In genomic region chrV:2214428-2215038, ce11 we compare ENCODE assay signal across 6 worm cellular contexts.
A peak's percentile ranks its signal among the peaks of the same experiment; 100 is the strongest.
TF ChIP-seq lines count a peak whose summit lies in the region.

TSS of gene nhr-184 (minus strand) at chrV:2214478.

TF ChIP-seq in whole organism, L1 larva, 84 proteins besides CTCF, POLR2A, EP300 and RAD21 (continues in another document):
- TF ChIP-seq fos-1 (tag; optimal IDR thresholded peaks at IDR 0.05; lab: Kevin White, UChicago): no peak
- no peak for TF ChIP-seq nhr-11 (tag; optimal IDR thresholded peaks at IDR 0.05; lab: Kevin White, UChicago)
- peak; percentile 36 for TF ChIP-seq nhr-20 (tag; optimal IDR thresholded peaks at IDR 0.05; lab: Kevin White, UChicago)
- TF ChIP-seq hpl-2 (GFP tag; optimal IDR thresholded peaks at IDR 0.05; lab: Kevin White, UChicago): no peak
- no peak for TF ChIP-seq mab-9 (GFP tag; IDR thresholded peaks at IDR 0.05; lab: Robert Waterston, UW)
- peak; percentile 10 for TF ChIP-seq unc-86 (tag; optimal IDR thresholded peaks at IDR 0.05; lab: Kevin White, UChicago)
- TF ChIP-seq snu-23 (GFP tag; optimal IDR thresholded peaks at IDR 0.05; lab: Kevin White, UChicago): peak; percentile 2
- peak; percentile 34 for TF ChIP-seq skn-1 (tag; optimal IDR thresholded peaks at IDR 0.05; lab: Kevin White, UChicago)
- no peak for TF ChIP-seq nhr-19 (GFP tag; conservative IDR thresholded peaks at IDR 0.05; lab: Robert Waterston, UW)
- no peak for TF ChIP-seq isw-1 (GFP tag; IDR thresholded peaks at IDR 0.05; lab: Robert Waterston, UW)
- TF ChIP-seq efl-1 (optimal IDR thresholded peaks at IDR 0.05; lab: Kevin White, UChicago): no peak
- peak in 1 of 2 experiments; percentile 54 for TF ChIP-seq efl-1 (GFP tag; optimal IDR thresholded peaks at IDR 0.05 in 1 of 2; lab: Kevin White, UChicago)
- no peak for TF ChIP-seq nhr-28 (tag; optimal IDR thresholded peaks at IDR 0.05; lab: Kevin White, UChicago)
- no peak for TF ChIP-seq unc-130 (tag; optimal IDR thresholded peaks at IDR 0.05; lab: Kevin White, UChicago)
- peak; percentile 0 for TF ChIP-seq mep-1 (tag; optimal IDR thresholded peaks at IDR 0.05; lab: Kevin White, UChicago)
- TF ChIP-seq snpc-4 (tag; optimal IDR thresholded peaks at IDR 0.05; lab: Kevin White, UChicago): no peak

TF ChIP-seq in whole organism, L2 larva, 48 proteins besides CTCF, POLR2A, EP300 and RAD21:
- TF ChIP-seq mab-5 (tag; optimal IDR thresholded peaks at IDR 0.05; lab: Kevin White, UChicago) (no peak), ztf-1 (GFP tag; conservative IDR thresholded peaks at IDR 0.05; lab: Robert Waterston, UW) (no peak), lsy-2 (tag; optimal IDR thresholded peaks at IDR 0.05; lab: Kevin White, UChicago) (peak in 1 of 2 experiments; percentile 21), gmeb-1 (tag; optimal IDR thresholded peaks at IDR 0.05; lab: Kevin White, UChicago) (peak; percentile 2), crh-2 (tag; optimal IDR thresholded peaks at IDR 0.05; lab: Kevin White, UChicago) (no peak), unc-55 (GFP tag; optimal IDR thresholded peaks at IDR 0.05; lab: Kevin White, UChicago) (peak; percentile 30), nhr-11 (tag; optimal IDR thresholded peaks at IDR 0.05; lab: Kevin White, UChicago) (no peak), sma-3 (GFP tag; optimal IDR thresholded peaks at IDR 0.05; lab: Kevin White, UChicago) (no peak), nhr-6 (tag; optimal IDR thresholded peaks at IDR 0.05; lab: Kevin White, UChicago) (no peak), sma-9 (GFP tag; optimal IDR thresholded peaks at IDR 0.05; lab: Kevin White, UChicago) (peak; percentile 35), sma-9 (tag; optimal IDR thresholded peaks at IDR 0.05; lab: Kevin White, UChicago) (no peak), lin-39 (tag; optimal IDR thresholded peaks at IDR 0.05; lab: Kevin White, UChicago) (no peak), fos-1 (tag; optimal IDR thresholded peaks at IDR 0.05; lab: Kevin White, UChicago) (peak; percentile 56)

TF ChIP-seq in whole organism, L3 larva, 47 proteins besides CTCF, POLR2A, EP300 and RAD21:
- peak; percentile 42 for TF ChIP-seq hmg-11 (tag; optimal IDR thresholded peaks at IDR 0.05; lab: Kevin White, UChicago)
- peak; percentile 58 for TF ChIP-seq pha-4 (tag; optimal IDR thresholded peaks at IDR 0.05; lab: Kevin White, UChicago)
- TF ChIP-seq daf-12 (tag; optimal IDR thresholded peaks at IDR 0.05; lab: Kevin White, UChicago): no peak
- no peak for TF ChIP-seq egl-27 (tag; optimal IDR thresholded peaks at IDR 0.05; lab: Kevin White, UChicago)
- peak; percentile 27 for TF ChIP-seq elt-2 (tag; optimal IDR thresholded peaks at IDR 0.05; lab: Kevin White, UChicago)
- peak; percentile 25 for TF ChIP-seq pqm-1 (tag; optimal IDR thresholded peaks at IDR 0.05; lab: Kevin White, UChicago)
TF ChIP-seq in whole organism, L3 larva: peak in this region for 4.

TF ChIP-seq in whole organism, L4 larva, 104 proteins besides CTCF, POLR2A, EP300 and RAD21:
- TF ChIP-seq arid-1 (GFP tag; conservative IDR thresholded peaks at IDR 0.05; lab: Robert Waterston, UW) (no peak), pha-4 (GFP tag; IDR thresholded peaks at IDR 0.05; lab: Robert Waterston, UW) (no peak), pha-4 (tag; optimal IDR thresholded peaks at IDR 0.05; lab: Kevin White, UChicago) (peak; percentile 45), nhr-6 (tag; optimal IDR thresholded peaks at IDR 0.05; lab: Kevin White, UChicago) (peak; percentile 4), F37D6.2 (tag; optimal IDR thresholded peaks at IDR 0.05; lab: Kevin White, UChicago) (no peak), dve-1 (tag; optimal IDR thresholded peaks at IDR 0.05; lab: Kevin White, UChicago; ENCODE audit: insufficient read depth) (peak; percentile 46), zip-2 (tag; optimal IDR thresholded peaks at IDR 0.05; lab: Kevin White, UChicago) (no peak), gei-8 (GFP tag; optimal IDR thresholded peaks at IDR 0.05; lab: Kevin White, UChicago) (no peak), nhr-11 (tag; optimal IDR thresholded peaks at IDR 0.05; lab: Kevin White, UChicago) (no peak), hlh-30 (tag; optimal IDR thresholded peaks at IDR 0.05; lab: Kevin White, UChicago; ENCODE audit: insufficient read depth) (peak; percentile 44), nhr-28 (tag; optimal IDR thresholded peaks at IDR 0.05; lab: Kevin White, UChicago) (peak; percentile 65), mes-2 (tag; optimal IDR thresholded peaks at IDR 0.05; lab: Kevin White, UChicago; ENCODE audit: poor library complexity, severe bottlenecking) (peak; percentile 40), daf-16 (GFP tag; optimal IDR thresholded peaks at IDR 0.05; lab: Kevin White, UChicago) (no peak), daf-16 (tag; optimal IDR thresholded peaks at IDR 0.05; lab: Kevin White, UChicago) (peak; percentile 81)

TF ChIP-seq in whole organism, mixed stage, embryonic, 35 proteins besides CTCF, POLR2A, EP300 and RAD21:
- TF ChIP-seq flh-1 (GFP tag; optimal IDR thresholded peaks at IDR 0.05; lab: Kevin White, UChicago) (no peak), elt-3 (tag; optimal IDR thresholded peaks at IDR 0.05; lab: Kevin White, UChicago) (no peak), pha-4 (tag; optimal IDR thresholded peaks at IDR 0.05; lab: Kevin White, UChicago) (peak; percentile 6)

TF ChIP-seq in whole organism, young adult, 124 proteins besides CTCF, POLR2A, EP300 and RAD21:
- TF ChIP-seq ceh-79 (tag; optimal IDR thresholded peaks at IDR 0.05; lab: Kevin White, UChicago) (no peak), hmg-1.2 (GFP tag; IDR thresholded peaks at IDR 0.05; lab: Robert Waterston, UW) (peak; percentile 36; the same call in 1 of the 2 replicates), mxl-1 (tag; optimal IDR thresholded peaks at IDR 0.05; lab: Kevin White, UChicago) (no peak), egrh-3 (GFP tag; IDR thresholded peaks at IDR 0.05; lab: Robert Waterston, UW) (no peak), nhr-80 (tag; optimal IDR thresholded peaks at IDR 0.05; lab: Kevin White, UChicago) (peak; percentile 7), ccch-3 (GFP tag; optimal IDR thresholded peaks at IDR 0.05; lab: Kevin White, UChicago) (no peak), dpff-1 (tag; optimal IDR thresholded peaks at IDR 0.05; lab: Kevin White, UChicago) (no peak), rpc-1 (optimal IDR thresholded peaks at IDR 0.05; lab: Kevin White, UChicago) (no peak), rpc-1 (tag; optimal IDR thresholded peaks at IDR 0.05; lab: Kevin White, UChicago) (no peak), snpc-3.4 (tag; optimal IDR thresholded peaks at IDR 0.05; lab: Kevin White, UChicago) (no peak), cebp-1 (GFP tag; IDR thresholded peaks at IDR 0.05; lab: Robert Waterston, UW) (no peak), cebp-1 (tag; optimal IDR thresholded peaks at IDR 0.05; lab: Kevin White, UChicago) (peak; percentile 52), attf-5 (GFP tag; optimal IDR thresholded peaks at IDR 0.05; lab: Kevin White, UChicago) (peak; percentile 8), B0035.1 (tag; optimal IDR thresholded peaks at IDR 0.05; lab: Kevin White, UChicago) (no peak), ztf-28 (GFP tag; IDR thresholded peaks at IDR 0.05; lab: Robert Waterston, UW) (no peak)
